Fruit fly (Drosophila melanogaster) whole organism, embryonic: ENCODE measurements around the gene kibra.

Source experiments
- Atf3 ChIP-seq: fragments of 200-800 bp; sonication (Bioruptor generic); optimal IDR thresholded peaks from 3 replicates; lab custom pipeline; 2016; ENCODE audit warnings: missing biosample characterization, missing genetic modification characterization
- B-H1 ChIP-seq: fragments of 200-800 bp; sonication (Bioruptor generic); IDR thresholded peaks from 3 replicates; pipeline ENCODE4 v1.3.6; 2022; ENCODE audit warnings: missing biosample characterization, missing genetic modification characterization
- Blimp-1 ChIP-seq: fragments of 200-800 bp; sonication (Bioruptor generic); optimal IDR thresholded peaks from 3 replicates; lab custom pipeline; 2018; ENCODE audit warnings: missing biosample characterization, missing genetic modification characterization, mild to moderate bottlenecking, moderate library complexity, missing genetic modification reagents
- CG10959 ChIP-seq: fragments of 200-800 bp; sonication (Bioruptor generic); IDR thresholded peaks from 2 replicates; pipeline ENCODE4 v1.3.6; 2022; ENCODE audit warnings: missing biosample characterization, missing genetic modification characterization
- CG11560 ChIP-seq: fragments of 200-800 bp; sonication (Bioruptor generic); IDR thresholded peaks from 3 replicates; pipeline ENCODE4 v1.3.6; 2022; ENCODE audit warnings: missing biosample characterization, missing genetic modification characterization
- CG12104 ChIP-seq: fragments of 200-800 bp; sonication (Bioruptor generic); optimal IDR thresholded peaks from 3 replicates; lab custom pipeline; 2016; ENCODE audit warnings: missing biosample characterization, missing genetic modification characterization
- CG13296 ChIP-seq: fragments of 200-800 bp; sonication (Bioruptor generic); optimal IDR thresholded peaks from 3 replicates; lab custom pipeline; 2018; ENCODE audit warnings: missing biosample characterization, mild to moderate bottlenecking, missing genetic modification characterization
- CG17186 ChIP-seq: fragments of 200-800 bp; sonication (Bioruptor generic); optimal IDR thresholded peaks from 3 replicates; lab custom pipeline; 2017; ENCODE audit warnings: missing biosample characterization, missing genetic modification reagents, missing genetic modification characterization
- CG17359 ChIP-seq: fragments of 200-800 bp; sonication (Bioruptor generic); optimal IDR thresholded peaks from 3 replicates; lab custom pipeline; 2018; ENCODE audit warnings: missing biosample characterization, mild to moderate bottlenecking, missing genetic modification characterization, moderate library complexity
- CG18599 ChIP-seq: fragments of 200-800 bp; sonication (Bioruptor generic); optimal IDR thresholded peaks from 3 replicates; lab custom pipeline; 2017; ENCODE audit warnings: missing biosample characterization, missing genetic modification characterization, mild to moderate bottlenecking, moderate library complexity, missing genetic modification reagents
- CG2120 ChIP-seq: fragments of 200-800 bp; sonication (Bioruptor generic); optimal IDR thresholded peaks from 3 replicates; lab custom pipeline; 2016; ENCODE audit warnings: missing biosample characterization, missing genetic modification characterization
- CG2875 ChIP-seq: fragments of 200-800 bp; sonication (Bioruptor generic); optimal IDR thresholded peaks from 2 replicates; lab custom pipeline; 2017; ENCODE audit warnings: missing biosample characterization, mild to moderate bottlenecking, missing genetic modification characterization, missing genetic modification reagents
- CG31365 ChIP-seq: fragments of 200-800 bp; sonication (Bioruptor generic); optimal IDR thresholded peaks from 2 replicates; lab custom pipeline; 2018; ENCODE audit warnings: missing biosample characterization, mild to moderate bottlenecking, missing genetic modification characterization
- CG32532 ChIP-seq: fragments of 200-800 bp; sonication (Bioruptor generic); IDR thresholded peaks from 2 replicates; pipeline ENCODE4 v1.3.6; 2022; ENCODE audit warnings: missing biosample characterization, missing genetic modification characterization
- CG4730 ChIP-seq: fragments of 200-800 bp; sonication (Bioruptor generic); IDR thresholded peaks from 2 replicates; pipeline ENCODE4 v1.3.6; 2022; ENCODE audit warnings: missing biosample characterization, missing genetic modification characterization
- CG6175 ChIP-seq: fragments of 200-800 bp; sonication (Bioruptor generic); IDR thresholded peaks from 3 replicates; pipeline ENCODE4 v1.3.6; 2022; ENCODE audit warnings: missing biosample characterization, missing genetic modification characterization
- CG6791 ChIP-seq: fragments of 200-800 bp; sonication (Bioruptor generic); IDR thresholded peaks from 3 replicates; pipeline ENCODE4 v1.3.6; 2022; ENCODE audit warnings: missing biosample characterization, missing genetic modification characterization; ENCODE audit not compliant: partially characterized antibody
- CG6813 ChIP-seq: fragments of 200-800 bp; sonication (Bioruptor generic); optimal IDR thresholded peaks from 2 replicates; lab custom pipeline; 2017; ENCODE audit warnings: missing biosample characterization, missing genetic modification characterization, mild to moderate bottlenecking, moderate library complexity, missing genetic modification reagents
- CG7839 ChIP-seq: fragments of 200-800 bp; sonication (Bioruptor generic); optimal IDR thresholded peaks from 3 replicates; lab custom pipeline; 2018; ENCODE audit warnings: missing biosample characterization, mild to moderate bottlenecking, missing genetic modification characterization, moderate library complexity
- CG9797 ChIP-seq: fragments of 200-800 bp; sonication (Bioruptor generic); optimal IDR thresholded peaks from 3 replicates; lab custom pipeline; 2018; ENCODE audit warnings: missing biosample characterization, mild to moderate bottlenecking, missing genetic modification characterization
- Deaf1 ChIP-seq: fragments of 200-800 bp; optimal IDR thresholded peaks from 3 replicates; lab custom pipeline; 2019; ENCODE audit warnings: missing biosample characterization, mild to moderate bottlenecking, missing genetic modification characterization, moderate library complexity
- E2f1 ChIP-seq: fragments of 200-800 bp; sonication (Bioruptor generic); IDR thresholded peaks from 2 replicates; pipeline ENCODE4 v1.3.6; 2022; ENCODE audit warnings: missing biosample characterization, missing genetic modification characterization
- ERR ChIP-seq: fragments of 200-800 bp; sonication (Bioruptor generic); optimal IDR thresholded peaks from 2 replicates; lab custom pipeline; 2016; ENCODE audit warnings: missing biosample characterization, missing genetic modification characterization
- HmgZ ChIP-seq: fragments of 200-800 bp; sonication (Bioruptor generic); optimal IDR thresholded peaks from 2 replicates; lab custom pipeline; 2018; ENCODE audit warnings: missing biosample characterization, mild to moderate bottlenecking, missing genetic modification characterization
- Myb ChIP-seq: fragments of 200-800 bp; sonication (Bioruptor generic); optimal IDR thresholded peaks from 2 replicates; lab custom pipeline; 2016; ENCODE audit warnings: missing biosample characterization, missing genetic modification characterization
- Nf-YA ChIP-seq: fragments of 200-800 bp; sonication (Bioruptor generic); IDR thresholded peaks from 2 replicates; pipeline ENCODE4 v1.3.6; 2022; ENCODE audit warnings: missing biosample characterization, missing genetic modification characterization
- Sox100B ChIP-seq: fragments of 200-800 bp; sonication (Bioruptor generic); optimal IDR thresholded peaks from 3 replicates; lab custom pipeline; 2018; ENCODE audit warnings: missing biosample characterization, mild to moderate bottlenecking, missing genetic modification characterization
- Stat92E ChIP-seq, 3 experiments: fragments of >200 bp in 2 of 3; fragments of 200-800 bp in 1 of 3; sonication (Bioruptor generic) in 1 of 3; optimal IDR thresholded peaks; 2 replicates each; lab custom pipeline; 2017 to 2019; ENCODE audit warnings: missing biosample characterization in 3 of 3, missing genetic modification characterization in 3 of 3, mild to moderate bottlenecking in 1 of 3, moderate library complexity in 1 of 3
- ap ChIP-seq: fragments of 200-800 bp; sonication (Bioruptor generic); IDR thresholded peaks from 2 replicates; pipeline ENCODE4 v1.3.6; 2022; ENCODE audit warnings: missing biosample characterization, missing genetic modification characterization
- ato ChIP-seq: fragments of 200-800 bp; sonication (Bioruptor generic); IDR thresholded peaks from 2 replicates; pipeline ENCODE4 v1.3.6; 2022; ENCODE audit warnings: missing biosample characterization, missing genetic modification characterization; ENCODE audit not compliant: partially characterized antibody
- bcd ChIP-seq: fragments of 200-800 bp; sonication (Bioruptor generic); optimal IDR thresholded peaks from 2 replicates; lab custom pipeline; 2017; ENCODE audit warnings: missing biosample characterization, mild to moderate bottlenecking, missing genetic modification characterization
- bigmax ChIP-seq: fragments of 200-800 bp; sonication (Bioruptor generic); optimal IDR thresholded peaks from 2 replicates; lab custom pipeline; 2018; ENCODE audit warnings: missing biosample characterization, mild to moderate bottlenecking, missing genetic modification characterization
- bowl ChIP-seq: fragments of 200-800 bp; sonication (Bioruptor generic); IDR thresholded peaks from 2 replicates; pipeline ENCODE4 v1.3.6; 2022; ENCODE audit warnings: missing biosample characterization, missing genetic modification characterization
- dati ChIP-seq: fragments of 200-800 bp; sonication (Bioruptor generic); IDR thresholded peaks from 2 replicates; pipeline ENCODE4 v1.3.6; 2022; ENCODE audit warnings: missing biosample characterization, missing genetic modification characterization
- dm ChIP-seq: fragments of 200-800 bp; sonication (Bioruptor generic); optimal IDR thresholded peaks from 3 replicates; lab custom pipeline; 2016; ENCODE audit warnings: missing biosample characterization, missing genetic modification characterization
- eve ChIP-seq, 2 experiments: fragments of >200 bp; optimal IDR thresholded peaks; 2 replicates each; lab custom pipeline; 2017; ENCODE audit warnings: missing biosample characterization in 2 of 2, missing genetic modification characterization in 2 of 2
- fru ChIP-seq: fragments of >200 bp; optimal IDR thresholded peaks from 2 replicates; lab custom pipeline; 2017
- gsb ChIP-seq: fragments of 200-800 bp; sonication (Bioruptor generic); IDR thresholded peaks from 2 replicates; pipeline ENCODE4 v1.3.6; 2022; ENCODE audit warnings: missing biosample characterization, missing genetic modification characterization
- hb ChIP-seq: fragments of 200-800 bp; sonication (Bioruptor generic); IDR thresholded peaks from 3 replicates; pipeline ENCODE4 v1.3.6; 2022; ENCODE audit warnings: missing biosample characterization, missing genetic modification characterization; ENCODE audit not compliant: partially characterized antibody
- pb ChIP-seq: fragments of 200-800 bp; sonication (Bioruptor generic); optimal IDR thresholded peaks from 3 replicates; lab custom pipeline; 2016; ENCODE audit warnings: missing biosample characterization, missing genetic modification characterization
- salm ChIP-seq: fragments of 200-800 bp; sonication (Bioruptor generic); optimal IDR thresholded peaks from 2 replicates; lab custom pipeline; 2018; ENCODE audit warnings: missing biosample characterization, mild to moderate bottlenecking, missing genetic modification characterization
- sc ChIP-seq, 3 experiments: fragments of >200 bp in 2 of 3; fragments of 200-800 bp in 1 of 3; sonication (Bioruptor generic) in 1 of 3; optimal IDR thresholded peaks; 2 replicates in 2 of 3; 3 replicates in 1 of 3; lab custom pipeline; 2017; ENCODE audit warnings: mild to moderate bottlenecking in 1 of 3, missing biosample characterization in 1 of 3, missing genetic modification characterization in 1 of 3, missing genetic modification reagents in 1 of 3
- shn ChIP-seq: fragments of 200-800 bp; sonication (Bioruptor generic); optimal IDR thresholded peaks from 3 replicates; lab custom pipeline; 2016; ENCODE audit warnings: missing biosample characterization, missing genetic modification characterization
- sima ChIP-seq: fragments of 200-800 bp; sonication (Bioruptor generic); optimal IDR thresholded peaks from 2 replicates; lab custom pipeline; 2016; ENCODE audit warnings: missing biosample characterization, missing genetic modification characterization
- ssp ChIP-seq: fragments of 200-800 bp; sonication (Bioruptor generic); IDR thresholded peaks from 2 replicates; pipeline ENCODE4 v1.3.6; 2022; ENCODE audit warnings: missing biosample characterization, missing genetic modification characterization
- tap ChIP-seq: fragments of 200-800 bp; optimal IDR thresholded peaks from 3 replicates; lab custom pipeline; 2019; ENCODE audit warnings: missing biosample characterization, mild to moderate bottlenecking, missing genetic modification characterization, moderate library complexity
- yki ChIP-seq: fragments of >200 bp; optimal IDR thresholded peaks from 3 replicates; lab custom pipeline; 2018
- z ChIP-seq: fragments of 200-800 bp; sonication (Bioruptor generic); IDR thresholded peaks from 3 replicates; pipeline ENCODE4 v1.3.6; 2022; ENCODE audit warnings: missing biosample characterization, missing genetic modification characterization

Gene kibra

DNA sequence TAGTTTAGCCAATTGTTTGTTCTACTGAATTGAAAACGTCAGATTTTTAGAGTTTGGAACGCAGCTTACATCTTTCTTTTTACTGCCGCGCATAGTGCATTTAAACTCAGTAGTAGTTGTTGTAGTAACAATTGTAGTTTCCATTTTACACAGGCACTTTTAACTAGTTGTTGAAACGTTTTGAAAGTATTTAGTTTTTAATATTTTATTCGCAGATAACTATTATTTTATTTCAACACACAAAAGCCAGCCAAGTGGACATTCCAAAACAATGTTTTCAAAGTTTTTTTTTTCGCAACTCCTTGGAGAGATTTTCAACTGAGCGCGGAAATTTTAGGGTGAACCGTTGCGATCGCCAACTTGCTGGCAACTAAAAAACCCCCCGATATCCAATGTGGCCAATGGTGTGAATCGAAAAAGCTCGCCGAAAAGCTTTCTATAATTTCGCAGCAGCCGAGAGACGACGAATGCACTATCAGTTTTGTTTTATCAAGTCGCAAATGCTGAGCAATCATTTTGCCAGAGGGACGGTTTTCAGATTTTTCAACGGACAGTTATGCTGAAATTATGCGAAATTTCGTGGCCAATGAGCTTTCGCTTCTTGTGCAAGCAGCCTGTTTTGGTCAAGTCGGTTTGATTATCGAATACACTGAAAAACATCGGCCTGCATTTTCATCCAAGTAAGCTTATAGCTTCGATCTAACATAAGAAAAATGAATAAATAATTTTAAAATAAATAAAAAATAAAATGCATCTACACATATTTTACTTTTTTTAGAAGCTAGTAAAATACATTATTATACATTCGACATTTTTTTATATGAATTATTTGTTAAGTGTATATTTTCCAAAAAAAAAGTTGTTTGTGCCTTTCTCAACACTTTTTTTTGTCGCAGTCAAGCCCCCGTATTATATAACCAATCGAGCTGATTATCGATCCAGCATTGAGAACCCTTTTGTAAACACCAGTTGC is 4.9 kb upstream of the kibra start (continued):
- TF ChIP-seq hb (no peak), salm (peak; percentile 7), CG10959 (GFP tag; lab: Robert Waterston, UW) (no peak), fru (lab: Kevin White, UChicago) (no peak), CG17359 (tag; lab: Kevin White, UChicago) (peak; percentile 76), bigmax (GFP tag; lab: Kevin White, UChicago) (no peak), CG32532 (GFP tag; lab: Robert Waterston, UW) (peak; percentile 59; the same call in 1 of the 2 replicates), z (no peak), Myb (no peak), HmgZ (tag; lab: Kevin White, UChicago) (no peak), shn (GFP tag; lab: Kevin White, UChicago) (no peak), ERR (GFP tag; lab: Kevin White, UChicago) (no peak), Nf-YA (no peak), CG13296 (GFP tag; lab: Kevin White, UChicago) (no peak), yki (lab: Kevin White, UChicago) (no peak), bowl (GFP tag; lab: Robert Waterston, UW) (no peak), Sox100B (GFP tag; lab: Kevin White, UChicago) (peak; percentile 69), E2f1 (0 out of 2 replicates have a peak, but pooled peaks have one; percentile 25)

- TF ChIP-seq CG9797 (GFP tag; lab: Kevin White, UChicago) (peak; percentile 26), CG17359 (tag; lab: Kevin White, UChicago) (peak; percentile 86), CG4730 (GFP tag; lab: Robert Waterston, UW) (no peak), CG7839 (tag; lab: Kevin White, UChicago) (no peak), shn (GFP tag; lab: Kevin White, UChicago) (no peak), Deaf1 (tag; lab: Kevin White, UChicago) (no peak), CG6175 (GFP tag; lab: Robert Waterston, UW) (no peak), tap (tag; lab: Kevin White, UChicago) (no peak), CG17186 (GFP tag; lab: Kevin White, UChicago) (peak; percentile 3), Blimp-1 (no peak), CG12104 (GFP tag; lab: Kevin White, UChicago) (no peak), Atf3 (GFP tag; lab: Kevin White, UChicago) (no peak), Stat92E (GFP tag; optimal IDR thresholded peaks at IDR 0.05; lab: Kevin White, UChicago) (no peak), E2f1 (no peak), CG2120 (GFP tag; lab: Kevin White, UChicago) (no peak), Myb (peak; percentile 76), eve (GFP tag; optimal IDR thresholded peaks at IDR 0.05; lab: Kevin White, UChicago) (peak in 1 of 2 experiments; percentile 73), pb (GFP tag; lab: Kevin White, UChicago) (no peak), bcd (GFP tag; lab: Kevin White, UChicago) (no peak), CG18599 (GFP tag; lab: Kevin White, UChicago) (no peak), gsb (GFP tag; lab: Robert Waterston, UW) (no peak), dati (GFP tag; lab: Robert Waterston, UW) (no peak), dm (GFP tag; lab: Kevin White, UChicago) (no peak), ssp (no peak), sc (optimal IDR thresholded peaks at IDR 0.05; lab: Kevin White, UChicago) (no peak), sc (GFP tag; optimal IDR thresholded peaks at IDR 0.05; lab: Kevin White, UChicago) (no peak), ap (GFP tag; lab: Robert Waterston, UW) (no peak), CG6813 (no peak), sima (no peak), ato (GFP tag; lab: Robert Waterston, UW) (no peak), CG11560 (tag; lab: Robert Waterston, UW) (no peak), CG6791 (no peak), CG2875 (GFP tag; lab: Kevin White, UChicago) (no peak), CG31365 (tag; lab: Kevin White, UChicago) (no peak), B-H1 (no peak)
Observed at dm6 chr3R:14724501-14724859, 419 bp upstream of the kibra start.
